Worm (Caenorhabditis elegans) whole organism, late embryonic: Measurements from ENCODE around the gene tag-151.

Experiments
- C08G9.2 ChIP-seq: sonication (generic microtip); optimal IDR thresholded peaks from 2 replicates; lab custom pipeline; 2016; ENCODE audit warnings: mild to moderate bottlenecking, missing genetic modification characterization, moderate library complexity, missing compliant biosample characterization
- K02D7.2 ChIP-seq: sonication (generic microtip); optimal IDR thresholded peaks from 2 replicates; lab custom pipeline; 2017; ENCODE audit warnings: mild to moderate bottlenecking, missing genetic modification characterization, missing compliant biosample characterization
- K09A11.1 ChIP-seq: sonication (generic microtip); optimal IDR thresholded peaks from 2 replicates; lab custom pipeline; 2017; ENCODE audit warnings: antibody characterized with exemption, mild to moderate bottlenecking, missing genetic modification characterization, missing compliant biosample characterization; ENCODE audit not compliant: insufficient read depth
- T23F11.4 ChIP-seq: fragments of 200-800 bp; sonication (Bioruptor generic); optimal IDR thresholded peaks from 2 replicates; lab custom pipeline; 2018; ENCODE audit warnings: mild to moderate bottlenecking, missing genetic modification characterization, missing compliant biosample characterization
- Y22D7AL.16 ChIP-seq: sonication (generic microtip); optimal IDR thresholded peaks from 2 replicates; lab custom pipeline; 2016; ENCODE audit warnings: missing genetic modification characterization, missing compliant biosample characterization
- ahr-1 ChIP-seq: sonication (generic microtip); optimal IDR thresholded peaks from 2 replicates; lab custom pipeline; 2016; ENCODE audit warnings: missing genetic modification characterization, missing compliant biosample characterization
- ama-1 ChIP-seq: fragments of 150-350 bp; optimal IDR thresholded peaks from 2 replicates; lab custom pipeline; 2014
- ceh-14 ChIP-seq: sonication (generic microtip); optimal IDR thresholded peaks from 2 replicates; lab custom pipeline; 2016; ENCODE audit warnings: missing genotype, missing genetic modification characterization, missing compliant biosample characterization
- ceh-30 ChIP-seq: fragments of 150-350 bp; optimal IDR thresholded peaks from 2 replicates; lab custom pipeline; 2014; ENCODE audit warnings: missing biosample characterization, missing genetic modification characterization
- ceh-34 ChIP-seq: sonication (generic microtip); optimal IDR thresholded peaks from 2 replicates; lab custom pipeline; 2016; ENCODE audit warnings: mild to moderate bottlenecking, missing genetic modification characterization, missing compliant biosample characterization
- ceh-48 ChIP-seq: sonication (generic microtip); optimal IDR thresholded peaks from 2 replicates; lab custom pipeline; 2016; ENCODE audit warnings: missing genetic modification characterization, inconsistent platforms, missing compliant biosample characterization
- ceh-6 ChIP-seq: fragments of 200-800 bp; sonication (Bioruptor generic); optimal IDR thresholded peaks from 2 replicates; lab custom pipeline; 2018; ENCODE audit warnings: mild to moderate bottlenecking, missing genetic modification characterization, missing compliant biosample characterization
- che-1 ChIP-seq: sonication (generic microtip); optimal IDR thresholded peaks from 2 replicates; lab custom pipeline; 2016; ENCODE audit warnings: mild to moderate bottlenecking, missing genetic modification characterization, missing compliant biosample characterization
- dmd-4 ChIP-seq: sonication (generic microtip); optimal IDR thresholded peaks from 2 replicates; lab custom pipeline; 2016; ENCODE audit warnings: borderline replicate concordance, missing genetic modification characterization, missing compliant biosample characterization
- elt-2 ChIP-seq: sonication (generic microtip); optimal IDR thresholded peaks from 2 replicates; lab custom pipeline; 2016; ENCODE audit warnings: missing genetic modification reagents, missing genetic modification characterization, missing compliant biosample characterization
- elt-4 ChIP-seq: sonication (generic microtip); optimal IDR thresholded peaks from 2 replicates; lab custom pipeline; 2016; ENCODE audit warnings: missing genetic modification characterization, missing compliant biosample characterization
- ets-4 ChIP-seq: sonication (generic microtip); optimal IDR thresholded peaks from 2 replicates; lab custom pipeline; 2016; ENCODE audit warnings: missing genetic modification characterization, missing compliant biosample characterization
- eyg-1 ChIP-seq: sonication (generic microtip); optimal IDR thresholded peaks from 2 replicates; lab custom pipeline; 2016; ENCODE audit warnings: missing genotype, missing genetic modification characterization, missing compliant biosample characterization
- hlh-13 ChIP-seq: fragments of 200-800 bp; sonication (Bioruptor generic); optimal IDR thresholded peaks from 2 replicates; lab custom pipeline; 2018; ENCODE audit warnings: mild to moderate bottlenecking, missing genetic modification characterization, missing compliant biosample characterization
- hlh-30 ChIP-seq: sonication (generic microtip); optimal IDR thresholded peaks from 2 replicates; lab custom pipeline; 2017; ENCODE audit warnings: antibody characterized with exemption, missing genetic modification characterization, missing compliant biosample characterization; ENCODE audit not compliant: insufficient read depth
- madf-2 ChIP-seq: sonication (generic microtip); optimal IDR thresholded peaks from 2 replicates; lab custom pipeline; 2017; ENCODE audit warnings: missing genetic modification characterization, missing compliant biosample characterization
- odd-2 ChIP-seq: sonication (generic microtip); optimal IDR thresholded peaks from 2 replicates; lab custom pipeline; 2017; ENCODE audit warnings: antibody characterized with exemption, mild to moderate bottlenecking, missing genetic modification characterization, missing compliant biosample characterization
- pat-9 ChIP-seq: fragments of 200-800 bp; sonication (Bioruptor generic); optimal IDR thresholded peaks from 2 replicates; lab custom pipeline; 2018; ENCODE audit warnings: mild to moderate bottlenecking, missing genetic modification characterization, moderate library complexity, missing compliant biosample characterization
- pros-1 ChIP-seq: fragments of 150-350 bp; optimal IDR thresholded peaks from 2 replicates; lab custom pipeline; 2014; ENCODE audit warnings: missing biosample characterization, missing genetic modification reagents, missing genetic modification characterization
- ref-2 ChIP-seq: sonication (generic microtip); optimal IDR thresholded peaks from 2 replicates; lab custom pipeline; 2016; ENCODE audit warnings: missing genetic modification characterization, missing compliant biosample characterization
- rnt-1 ChIP-seq: sonication (generic microtip); optimal IDR thresholded peaks from 2 replicates; lab custom pipeline; 2016; ENCODE audit warnings: missing genetic modification characterization, missing compliant biosample characterization
- sdc-2 ChIP-seq: sonication (generic microtip); optimal IDR thresholded peaks from 2 replicates; lab custom pipeline; 2016; ENCODE audit warnings: missing genotype, missing genetic modification characterization, missing compliant biosample characterization
- sox-4 ChIP-seq: sonication (generic microtip); optimal IDR thresholded peaks from 2 replicates; lab custom pipeline; 2017; ENCODE audit warnings: mild to moderate bottlenecking, missing genetic modification characterization, inconsistent platforms, missing compliant biosample characterization
- syd-9 ChIP-seq: sonication (generic microtip); optimal IDR thresholded peaks from 2 replicates; lab custom pipeline; 2016; ENCODE audit warnings: mild to moderate bottlenecking, missing genetic modification characterization, moderate library complexity, missing compliant biosample characterization
- tbx-2 ChIP-seq: sonication (generic microtip); optimal IDR thresholded peaks from 2 replicates; lab custom pipeline; 2016; ENCODE audit warnings: missing genetic modification characterization, missing compliant biosample characterization
- tbx-7 ChIP-seq: sonication (generic microtip); optimal IDR thresholded peaks from 2 replicates; lab custom pipeline; 2016; ENCODE audit warnings: missing genotype, missing genetic modification characterization, missing compliant biosample characterization
- unc-3 ChIP-seq, 2 experiments: fragments of 200-800 bp in 1 of 2; sonication (Bioruptor generic) in 1 of 2; sonication (generic microtip) in 1 of 2; conservative IDR thresholded peaks in 1 of 2; optimal IDR thresholded peaks in 1 of 2; 2 replicates each; pipeline versions ENCODE4 v1.3.6 to Lab custom; 2016 to 2022; ENCODE audit warnings: missing compliant biosample characterization in 2 of 2, missing genetic modification characterization in 2 of 2, missing genetic modification reagents in 1 of 2
- unc-42 ChIP-seq: sonication (generic microtip); optimal IDR thresholded peaks from 2 replicates; lab custom pipeline; 2016; ENCODE audit warnings: missing genotype, missing genetic modification characterization, missing compliant biosample characterization
- unc-86 ChIP-seq: sonication (generic microtip); optimal IDR thresholded peaks from 2 replicates; lab custom pipeline; 2016; ENCODE audit warnings: missing genetic modification characterization, missing compliant biosample characterization
- zip-5 ChIP-seq: sonication (generic microtip); optimal IDR thresholded peaks from 2 replicates; lab custom pipeline; 2016; ENCODE audit warnings: missing genetic modification characterization, missing compliant biosample characterization
- ztf-16 ChIP-seq: sonication (generic microtip); optimal IDR thresholded peaks from 2 replicates; lab custom pipeline; 2017; ENCODE audit warnings: missing genetic modification characterization, missing compliant biosample characterization

tag-151 gene

ce11 chrII:4745281-4745680, 35.2 kb downstream of the tag-151 start:
- no peak for TF ChIP-seq elt-2 (tag; lab: Kevin White, UChicago)
- TF ChIP-seq ztf-16 (tag; lab: Kevin White, UChicago) = no peak
- no peak for TF ChIP-seq pros-1 (tag; lab: Kevin White, UChicago)
- no peak for TF ChIP-seq che-1 (tag; lab: Kevin White, UChicago)

- no peak for TF ChIP-seq elt-4 (tag; lab: Kevin White, UChicago)
- TF ChIP-seq hlh-30 (tag; lab: Kevin White, UChicago) = peak; percentile 22
- TF ChIP-seq, all 69 proteins: peak for 1
Observed at ce11 chrII:4747063-4747462, 37.0 kb downstream of the tag-151 start.

ce11 chrII:4747697-4748096, 37.6 kb downstream of the tag-151 start:
- TF ChIP-seq ceh-6 (GFP tag; lab: Kevin White, UChicago) (no peak), hlh-13 (GFP tag; lab: Kevin White, UChicago) (no peak), ceh-14 (tag; lab: Kevin White, UChicago) (no peak), T23F11.4 (no peak), elt-2 (tag; lab: Kevin White, UChicago) (no peak), C08G9.2 (tag; lab: Kevin White, UChicago) (no peak), ceh-48 (no peak), sdc-2 (tag; lab: Kevin White, UChicago) (no peak), ceh-34 (no peak), che-1 (tag; lab: Kevin White, UChicago) (no peak), ama-1 (lab: Kevin White, UChicago) (no peak), unc-3 (GFP tag; conservative IDR thresholded peaks at IDR 0.05; lab: Robert Waterston, UW) (no peak), unc-3 (tag; optimal IDR thresholded peaks at IDR 0.05; lab: Kevin White, UChicago) (no peak), rnt-1 (tag; lab: Kevin White, UChicago) (no peak), Y22D7AL.16 (tag; lab: Kevin White, UChicago) (no peak), ceh-30 (no peak)

ce11 chrII:4748374-4748773, 38.3 kb downstream of the tag-151 start:
- no peak for TF ChIP-seq tbx-2 (tag; lab: Kevin White, UChicago)
- TF ChIP-seq eyg-1 = no peak
- TF ChIP-seq K09A11.1 (tag; lab: Kevin White, UChicago) = no peak
- TF ChIP-seq syd-9 (tag; lab: Kevin White, UChicago) = no peak
- no peak for TF ChIP-seq elt-4 (tag; lab: Kevin White, UChicago)
- TF ChIP-seq madf-2 (tag; lab: Kevin White, UChicago) = no peak
- TF ChIP-seq ceh-48 = no peak
- TF ChIP-seq odd-2 = no peak
- no peak for TF ChIP-seq dmd-4
- TF ChIP-seq ahr-1 (tag; lab: Kevin White, UChicago) = no peak
- no peak for TF ChIP-seq tbx-7 (tag; lab: Kevin White, UChicago)
- TF ChIP-seq rnt-1 (tag; lab: Kevin White, UChicago) = no peak
- TF ChIP-seq ref-2 = no peak
- TF ChIP-seq sox-4 (tag; lab: Kevin White, UChicago) = no peak
- no peak for TF ChIP-seq K02D7.2 (tag; lab: Kevin White, UChicago)
- TF ChIP-seq zip-5 (tag; lab: Kevin White, UChicago) = no peak

ce11 chrII:4749581-4749980, 39.5 kb downstream of the tag-151 start, which contains the start of gene F41C3.2:
F41C3.2 (plus strand) TSS chrII:4749968.
- TF ChIP-seq unc-86 (tag; lab: Kevin White, UChicago) = no peak
- no peak for TF ChIP-seq eyg-1
- no peak for TF ChIP-seq unc-42 (tag; lab: Kevin White, UChicago)
- TF ChIP-seq pros-1 (tag; lab: Kevin White, UChicago) = no peak
- no peak for TF ChIP-seq ets-4
- no peak for TF ChIP-seq sox-4 (tag; lab: Kevin White, UChicago)
- TF ChIP-seq zip-5 (tag; lab: Kevin White, UChicago) = no peak
- no peak for TF ChIP-seq pat-9 (tag; lab: Kevin White, UChicago)
